Worm (Caenorhabditis elegans): ENCODE results near the gene C32D5.11.

C32D5.11 gene

ce11 chrII:6403233-6403632 is 48.0 kb upstream of the C32D5.11 start, which contains the start of gene T25D10.1:
Gene T25D10.1, plus strand, starts transcription at chrII:6403401.
- TF ChIP-seq nhr-232 (tag; optimal IDR thresholded peaks at IDR 0.05) (no peak), pros-1 (tag; optimal IDR thresholded peaks at IDR 0.05) (no peak), tbx-7 (tag; optimal IDR thresholded peaks at IDR 0.05) (no peak), odd-2 (tag; optimal IDR thresholded peaks at IDR 0.05) (no peak), ceh-9 (tag; optimal IDR thresholded peaks at IDR 0.05) (no peak), ttx-3 (tag; optimal IDR thresholded peaks at IDR 0.05) (no peak), elt-2 (tag; optimal IDR thresholded peaks at IDR 0.05) (no peak), madf-2 (tag; optimal IDR thresholded peaks at IDR 0.05) (no peak), ceh-22 (tag; optimal IDR thresholded peaks at IDR 0.05) (no peak), fkh-10 (GFP tag; optimal IDR thresholded peaks at IDR 0.05) (no peak), ztf-16 (tag; optimal IDR thresholded peaks at IDR 0.05) (no peak), elt-4 (tag; optimal IDR thresholded peaks at IDR 0.05) (no peak)

- TF ChIP-seq ceh-22 (tag; optimal IDR thresholded peaks at IDR 0.05): no peak
- no peak for TF ChIP-seq fkh-10 (GFP tag; optimal IDR thresholded peaks at IDR 0.05)
- no peak for TF ChIP-seq ceh-6 (GFP tag; optimal IDR thresholded peaks at IDR 0.05)
Observed at ce11 chrII:6401649-6402048, 46.4 kb upstream of the C32D5.11 start, which contains the start of gene btb-2. Gene btb-2, plus strand, starts transcription at chrII:6401949.

ce11 chrII:6398406-6398805 is 43.2 kb upstream of the C32D5.11 start, which contains the start of gene zig-10:
Gene zig-10, plus strand, starts transcription at chrII:6398706.
- TF ChIP-seq unc-55 (GFP tag; optimal IDR thresholded peaks at IDR 0.05): no peak
- TF ChIP-seq ceh-2 (tag; optimal IDR thresholded peaks at IDR 0.05): no peak
- TF ChIP-seq hlh-30 (tag; optimal IDR thresholded peaks at IDR 0.05; ENCODE audit: insufficient read depth): no peak
- no peak for TF ChIP-seq pat-9 (tag; optimal IDR thresholded peaks at IDR 0.05)
- no peak for TF ChIP-seq hlh-8 (tag; optimal IDR thresholded peaks at IDR 0.05)
- TF ChIP-seq Y22D7AL.16 (tag; optimal IDR thresholded peaks at IDR 0.05): no peak
- TF ChIP-seq C08G9.2 (tag; optimal IDR thresholded peaks at IDR 0.05): no peak
- TF ChIP-seq sox-2 (GFP tag; IDR thresholded peaks at IDR 0.05): no peak

- no peak for TF ChIP-seq mec-3 (tag; optimal IDR thresholded peaks at IDR 0.05; ENCODE audit: borderline replicate concordance)
- TF ChIP-seq unc-55 (GFP tag; optimal IDR thresholded peaks at IDR 0.05): peak; percentile 52
Observed at ce11 chrII:6394037-6394436, 38.8 kb upstream of the C32D5.11 start.

- TF ChIP-seq unc-42 (tag; optimal IDR thresholded peaks at IDR 0.05) (no peak), elt-4 (tag; optimal IDR thresholded peaks at IDR 0.05) (no peak), T23F11.4 (GFP tag; optimal IDR thresholded peaks at IDR 0.05) (no peak), dve-1 (tag; optimal IDR thresholded peaks at IDR 0.05) (no peak), ceh-9 (tag; optimal IDR thresholded peaks at IDR 0.05) (no peak), rnt-1 (tag; optimal IDR thresholded peaks at IDR 0.05) (no peak), ceh-48 (tag; optimal IDR thresholded peaks at IDR 0.05) (no peak), fax-1 (tag; optimal IDR thresholded peaks at IDR 0.05) (no peak), nhr-11 (tag; optimal IDR thresholded peaks at IDR 0.05) (no peak), fkh-10 (GFP tag; optimal IDR thresholded peaks at IDR 0.05) (no peak), madf-2 (tag; optimal IDR thresholded peaks at IDR 0.05) (no peak), ref-2 (tag; optimal IDR thresholded peaks at IDR 0.05) (no peak), C38D4.7 (GFP tag; optimal IDR thresholded peaks at IDR 0.05) (no peak), tbx-2 (tag; optimal IDR thresholded peaks at IDR 0.05) (no peak), K09A11.1 (tag; optimal IDR thresholded peaks at IDR 0.05; ENCODE audit: insufficient read depth) (no peak), ceh-22 (tag; optimal IDR thresholded peaks at IDR 0.05) (no peak), ceh-45 (GFP tag; IDR thresholded peaks at IDR 0.05) (no peak), zip-5 (tag; optimal IDR thresholded peaks at IDR 0.05) (no peak), pag-3 (tag; optimal IDR thresholded peaks at IDR 0.05; ENCODE audit: borderline replicate concordance) (no peak), sox-4 (tag; optimal IDR thresholded peaks at IDR 0.05) (no peak)
Observed at ce11 chrII:6391195-6391594, 35.9 kb upstream of the C32D5.11 start, which contains the start of gene F58F12.3. Gene F58F12.3, minus strand, starts transcription at chrII:6391295.

All from whole organism, late embryonic.